Worm (Caenorhabditis elegans) whole organism, dauer: Measurements from ENCODE around the gene C54F6.3.

ENCODE experiments used
- unc-62 ChIP-seq: sonication (generic microtip); optimal IDR thresholded peaks from 2 replicates; lab custom pipeline; 2017; ENCODE audit warnings: missing biosample characterization, missing genetic modification reagents, missing genetic modification characterization

C54F6.3 gene

ce11 chrV:7575563-7575962, 42.5 kb downstream of the C54F6.3 start, which contains the start of the genes snu-66 and ints-9:
TSS of gene snu-66 (minus strand) at chrV:7575670.
TSS of gene ints-9 (plus strand) at chrV:7575802.
- TF ChIP-seq unc-62 (GFP tag; lab: Kevin White, UChicago): no peak

- TF ChIP-seq unc-62 (GFP tag; lab: Kevin White, UChicago): no peak
Measured at ce11 chrV:7580378-7580777, 47.3 kb downstream of the C54F6.3 start, which contains the start of gene ets-6. TSS of gene ets-6 (minus strand) at chrV:7580546.
